Fruit fly (Drosophila melanogaster) whole organism, embryonic: ENCODE data around the gene CG7519.
A peak's percentile ranks its signal among the peaks of the same experiment; 100 is the strongest.

Experiments
- C15 ChIP-seq: fragments of 200-800 bp; sonication (Bioruptor generic); IDR thresholded peaks from 3 replicates; pipeline ENCODE4 v1.3.6; 2022; ENCODE audit warnings: missing biosample characterization, missing genetic modification characterization
- CG10209 ChIP-seq: fragments of 200-800 bp; sonication (Bioruptor generic); optimal IDR thresholded peaks from 3 replicates; lab custom pipeline; 2017; ENCODE audit warnings: missing biosample characterization, mild to moderate bottlenecking, missing genetic modification characterization, missing genetic modification reagents
- CG1024 ChIP-seq: fragments of 200-800 bp; sonication (Bioruptor generic); IDR thresholded peaks from 2 replicates; pipeline ENCODE4 v1.3.6; 2022; ENCODE audit warnings: missing biosample characterization, missing genetic modification characterization
- CG10267 ChIP-seq: fragments of 200-800 bp; sonication (Bioruptor generic); optimal IDR thresholded peaks from 2 replicates; lab custom pipeline; 2018; ENCODE audit warnings: missing biosample characterization, mild to moderate bottlenecking, missing genetic modification characterization, moderate library complexity
- CG10274 ChIP-seq: fragments of 200-800 bp; sonication (Bioruptor generic); optimal IDR thresholded peaks from 3 replicates; lab custom pipeline; 2017; ENCODE audit warnings: missing biosample characterization, mild to moderate bottlenecking, missing genetic modification characterization
- CG10959 ChIP-seq: fragments of 200-800 bp; sonication (Bioruptor generic); IDR thresholded peaks from 2 replicates; pipeline ENCODE4 v1.3.6; 2022; ENCODE audit warnings: missing biosample characterization, missing genetic modification characterization
- CG13424 ChIP-seq: fragments of 200-800 bp; sonication (Bioruptor generic); optimal IDR thresholded peaks from 2 replicates; lab custom pipeline; 2019; ENCODE audit warnings: missing biosample characterization, mild to moderate bottlenecking, missing genetic modification characterization, moderate library complexity
- CG13624 ChIP-seq: fragments of 200-800 bp; sonication (Bioruptor generic); optimal IDR thresholded peaks from 2 replicates; lab custom pipeline; 2016; ENCODE audit warnings: missing biosample characterization, missing genetic modification characterization
- CG13894 ChIP-seq: fragments of 200-800 bp; sonication (Bioruptor generic); optimal IDR thresholded peaks from 3 replicates; lab custom pipeline; 2018; ENCODE audit warnings: missing biosample characterization, mild to moderate bottlenecking, missing genetic modification characterization, moderate library complexity
- CG14014 ChIP-seq: fragments of 200-800 bp; sonication (Bioruptor generic); IDR thresholded peaks from 2 replicates; pipeline ENCODE4 v1.3.6; 2022; ENCODE audit warnings: missing biosample characterization, missing genetic modification characterization
- CG15696 ChIP-seq: fragments of 200-800 bp; sonication (Bioruptor generic); optimal IDR thresholded peaks from 2 replicates; lab custom pipeline; 2019; ENCODE audit warnings: missing biosample characterization, mild to moderate bottlenecking, missing genetic modification characterization, moderate library complexity
- CG16815 ChIP-seq: fragments of 200-800 bp; sonication (Bioruptor generic); optimal IDR thresholded peaks from 3 replicates; lab custom pipeline; 2017; ENCODE audit warnings: missing biosample characterization, mild to moderate bottlenecking, missing genetic modification characterization
- CG17829 ChIP-seq: fragments of 200-800 bp; optimal IDR thresholded peaks from 2 replicates; lab custom pipeline; 2019; ENCODE audit warnings: missing biosample characterization, mild to moderate bottlenecking, missing genetic modification characterization, moderate library complexity
- CG18764 ChIP-seq: fragments of 200-800 bp; sonication (Bioruptor generic); optimal IDR thresholded peaks from 3 replicates; lab custom pipeline; 2016; ENCODE audit warnings: missing biosample characterization, missing genetic modification characterization
- CG3407 ChIP-seq: fragments of 200-800 bp; sonication (Bioruptor generic); optimal IDR thresholded peaks from 2 replicates; lab custom pipeline; 2018; ENCODE audit warnings: missing biosample characterization, mild to moderate bottlenecking, missing genetic modification characterization
- CG3995 ChIP-seq: fragments of 200-800 bp; sonication (Bioruptor generic); optimal IDR thresholded peaks from 3 replicates; lab custom pipeline; 2016; ENCODE audit warnings: missing biosample characterization, missing genetic modification characterization
- CG4282 ChIP-seq: fragments of 200-800 bp; sonication (Bioruptor generic); optimal IDR thresholded peaks from 2 replicates; lab custom pipeline; 2016; ENCODE audit warnings: missing biosample characterization, missing genetic modification characterization
- CG4404 ChIP-seq: fragments of 200-800 bp; sonication (Bioruptor generic); IDR thresholded peaks from 2 replicates; pipeline ENCODE4 v1.3.6; 2022; ENCODE audit warnings: missing biosample characterization, missing genetic modification characterization
- CG6791 ChIP-seq: fragments of 200-800 bp; sonication (Bioruptor generic); IDR thresholded peaks from 3 replicates; pipeline ENCODE4 v1.3.6; 2022; ENCODE audit warnings: missing biosample characterization, missing genetic modification characterization; ENCODE audit not compliant: partially characterized antibody
- CG7357 ChIP-seq: fragments of 200-800 bp; sonication (Bioruptor generic); IDR thresholded peaks from 3 replicates; pipeline ENCODE4 v1.3.6; 2022; ENCODE audit warnings: missing biosample characterization, missing genetic modification characterization
- CG8359 ChIP-seq: fragments of 200-800 bp; sonication (Bioruptor generic); optimal IDR thresholded peaks from 2 replicates; lab custom pipeline; 2017; ENCODE audit warnings: missing biosample characterization, mild to moderate bottlenecking, missing genetic modification characterization, borderline replicate concordance
- CG9727 ChIP-seq: fragments of 200-800 bp; sonication (Bioruptor generic); optimal IDR thresholded peaks from 3 replicates; lab custom pipeline; 2017; ENCODE audit warnings: missing biosample characterization, mild to moderate bottlenecking, missing genetic modification characterization
- Ets65A ChIP-seq: fragments of 200-800 bp; sonication (Bioruptor generic); peaks from one replicate; lab custom pipeline; 2016; ENCODE audit warnings: missing biosample characterization, missing genetic modification characterization
- Fer2 ChIP-seq: fragments of 200-800 bp; sonication (Bioruptor generic); optimal IDR thresholded peaks from 2 replicates; lab custom pipeline; 2018; ENCODE audit warnings: missing biosample characterization, mild to moderate bottlenecking, missing genetic modification characterization, moderate library complexity
- Lhr ChIP-seq: fragments of 200-800 bp; sonication (Bioruptor generic); optimal IDR thresholded peaks from 3 replicates; lab custom pipeline; 2017; ENCODE audit warnings: mild to moderate bottlenecking, missing biosample characterization, missing genetic modification reagents, missing genetic modification characterization
- Myb ChIP-seq: fragments of 200-800 bp; sonication (Bioruptor generic); optimal IDR thresholded peaks from 2 replicates; lab custom pipeline; 2016; ENCODE audit warnings: missing biosample characterization, missing genetic modification characterization
- Oaz ChIP-seq: fragments of 200-800 bp; sonication (Bioruptor generic); IDR thresholded peaks from 2 replicates; pipeline ENCODE4 v1.3.6; 2022; ENCODE audit warnings: missing biosample characterization, missing genetic modification characterization
- Six4 ChIP-seq: fragments of 200-800 bp; sonication (Bioruptor generic); optimal IDR thresholded peaks from 2 replicates; lab custom pipeline; 2016; ENCODE audit warnings: missing biosample characterization, missing genetic modification characterization
- Sox100B ChIP-seq: fragments of 200-800 bp; sonication (Bioruptor generic); optimal IDR thresholded peaks from 3 replicates; lab custom pipeline; 2018; ENCODE audit warnings: missing biosample characterization, mild to moderate bottlenecking, missing genetic modification characterization
- Sry-β ChIP-seq: fragments of 200-800 bp; sonication (Bioruptor generic); optimal IDR thresholded peaks from 2 replicates; lab custom pipeline; 2018; ENCODE audit warnings: missing biosample characterization, mild to moderate bottlenecking, missing genetic modification characterization, moderate library complexity
- Vsx1 ChIP-seq: fragments of 200-800 bp; sonication (Bioruptor generic); optimal IDR thresholded peaks from 2 replicates; lab custom pipeline; 2017; ENCODE audit warnings: missing biosample characterization, mild to moderate bottlenecking, missing genetic modification characterization, missing genetic modification reagents
- ab ChIP-seq: fragments of 200-800 bp; sonication (Bioruptor generic); optimal IDR thresholded peaks from 2 replicates; lab custom pipeline; 2016; ENCODE audit warnings: missing biosample characterization, missing genetic modification characterization
- ac ChIP-seq: fragments of 200-800 bp; sonication (Bioruptor generic); optimal IDR thresholded peaks from 3 replicates; lab custom pipeline; 2017; ENCODE audit warnings: missing biosample characterization, mild to moderate bottlenecking, missing genetic modification characterization
- ap ChIP-seq: fragments of 200-800 bp; sonication (Bioruptor generic); IDR thresholded peaks from 2 replicates; pipeline ENCODE4 v1.3.6; 2022; ENCODE audit warnings: missing biosample characterization, missing genetic modification characterization
- bsh ChIP-seq, 2 experiments: fragments of 200-800 bp; sonication (Bioruptor generic); optimal IDR thresholded peaks; 2 replicates each; lab custom pipeline; 2017 to 2018; ENCODE audit warnings: mild to moderate bottlenecking in 2 of 2, missing biosample characterization in 2 of 2, missing genetic modification characterization in 2 of 2, moderate library complexity in 1 of 2
- dmrt11E ChIP-seq: fragments of 200-800 bp; sonication (Bioruptor generic); optimal IDR thresholded peaks from 3 replicates; lab custom pipeline; 2018; ENCODE audit warnings: missing biosample characterization, mild to moderate bottlenecking, missing genetic modification characterization, moderate library complexity
- fd102C ChIP-seq: fragments of 200-800 bp; sonication (Bioruptor generic); optimal IDR thresholded peaks from 2 replicates; lab custom pipeline; 2018; ENCODE audit warnings: missing biosample characterization, mild to moderate bottlenecking, missing genetic modification characterization, moderate library complexity
- fu2 ChIP-seq: fragments of 200-800 bp; sonication (Bioruptor generic); optimal IDR thresholded peaks from 2 replicates; lab custom pipeline; 2016; ENCODE audit warnings: missing biosample characterization, missing genetic modification characterization
- gcm ChIP-seq: fragments of 200-800 bp; sonication (Bioruptor generic); optimal IDR thresholded peaks from 2 replicates; lab custom pipeline; 2019; ENCODE audit warnings: missing biosample characterization, mild to moderate bottlenecking, missing genetic modification characterization, moderate library complexity
- grau ChIP-seq: fragments of 200-800 bp; optimal IDR thresholded peaks from 3 replicates; lab custom pipeline; 2019; ENCODE audit warnings: missing biosample characterization, mild to moderate bottlenecking, missing genetic modification characterization, moderate library complexity
- gro ChIP-seq: fragments of 200-800 bp; sonication (Bioruptor generic); optimal IDR thresholded peaks from 2 replicates; lab custom pipeline; 2016; ENCODE audit warnings: missing biosample characterization, missing genetic modification characterization
- insv ChIP-seq, 2 experiments: fragments of 200-800 bp; sonication (Bioruptor generic); optimal IDR thresholded peaks; 3 replicates each; lab custom pipeline; 2016 to 2018; ENCODE audit warnings: missing biosample characterization in 2 of 2, missing genetic modification characterization in 2 of 2
- inv ChIP-seq: fragments of 200-800 bp; sonication (Bioruptor generic); IDR thresholded peaks from 2 replicates; pipeline ENCODE4 v1.3.6; 2022; ENCODE audit warnings: missing biosample characterization, missing genetic modification characterization; ENCODE audit not compliant: partially characterized antibody
- luna ChIP-seq: fragments of 200-800 bp; sonication (Bioruptor generic); optimal IDR thresholded peaks from 2 replicates; lab custom pipeline; 2016; ENCODE audit warnings: missing biosample characterization, missing genetic modification characterization
- phol ChIP-seq: fragments of 200-800 bp; sonication (Bioruptor generic); optimal IDR thresholded peaks from 3 replicates; lab custom pipeline; 2018; ENCODE audit warnings: missing biosample characterization, mild to moderate bottlenecking, missing genetic modification characterization, moderate library complexity
- prd ChIP-seq, 3 experiments: fragments of >200 bp in 2 of 3; fragments of 200-800 bp in 1 of 3; sonication (Bioruptor generic) in 1 of 3; optimal IDR thresholded peaks in 2 of 3; IDR thresholded peaks in 1 of 3; 2 replicates in 2 of 3; 3 replicates in 1 of 3; pipeline versions ENCODE4 v1.3.6 to Lab custom; 2017 to 2022; ENCODE audit warnings: missing biosample characterization in 1 of 3, missing genetic modification characterization in 1 of 3
- seq ChIP-seq: fragments of 200-800 bp; sonication (Bioruptor generic); IDR thresholded peaks from 2 replicates; pipeline ENCODE4 v1.3.6; 2022; ENCODE audit warnings: missing biosample characterization, missing genetic modification characterization
- unc-4 ChIP-seq: fragments of 200-800 bp; sonication (Bioruptor generic); IDR thresholded peaks from 2 replicates; pipeline ENCODE4 v1.3.6; 2022; ENCODE audit warnings: missing biosample characterization, missing genetic modification characterization; ENCODE audit not compliant: partially characterized antibody
- usp ChIP-seq: fragments of >200 bp; optimal IDR thresholded peaks from 2 replicates; lab custom pipeline; 2017; ENCODE audit warnings: missing biosample characterization, missing genetic modification characterization
- zen ChIP-seq: fragments of 200-800 bp; sonication (Bioruptor generic); optimal IDR thresholded peaks from 3 replicates; lab custom pipeline; 2018; ENCODE audit warnings: missing biosample characterization, mild to moderate bottlenecking, missing genetic modification characterization, moderate library complexity

CG7519 gene

DNA sequence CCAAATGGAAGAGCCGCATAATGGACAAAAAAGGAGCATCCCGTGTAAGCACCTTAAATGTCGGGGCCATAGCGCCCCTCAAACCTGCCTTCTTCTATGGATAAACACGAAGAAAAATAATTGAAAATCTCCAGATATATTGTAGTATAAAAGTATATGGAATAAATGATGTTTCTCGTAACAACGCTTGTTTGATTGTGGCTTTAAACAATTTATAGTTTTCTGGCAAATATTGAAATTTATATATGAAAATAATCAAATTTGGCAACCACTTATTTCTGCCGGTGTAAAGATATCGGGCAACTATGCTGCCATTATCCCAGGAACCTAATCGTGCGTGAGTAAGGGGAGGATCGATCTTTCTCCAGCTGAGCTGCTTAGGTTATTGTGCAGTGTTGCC is 37.7 kb upstream of the CG7519 start:
- TF ChIP-seq CG4404 (GFP tag; lab: Robert Waterston, UW) (peak; percentile 20; the same call in 1 of the 2 replicates), Fer2 (tag; lab: Kevin White, UChicago) (no peak), CG17829 (tag; lab: Kevin White, UChicago) (peak; percentile 6), CG10209 (GFP tag; lab: Kevin White, UChicago) (no peak), CG14014 (GFP tag; lab: Robert Waterston, UW) (no peak), gcm (no peak), insv (GFP tag; optimal IDR thresholded peaks at IDR 0.05; lab: Kevin White, UChicago) (no peak), luna (GFP tag; lab: Kevin White, UChicago) (no peak), CG1024 (no peak), ab (GFP tag; lab: Kevin White, UChicago) (no peak), Sry-β (GFP tag; lab: Kevin White, UChicago) (no peak), phol (tag; lab: Kevin White, UChicago) (peak; percentile 17), CG10267 (tag; lab: Kevin White, UChicago) (peak; percentile 24), CG7357 (GFP tag; lab: Robert Waterston, UW) (no peak), CG18764 (no peak), CG13894 (tag; lab: Kevin White, UChicago) (no peak), seq (GFP tag; lab: Robert Waterston, UW) (no peak), gro (GFP tag; lab: Kevin White, UChicago) (no peak), grau (tag; lab: Kevin White, UChicago) (no peak), CG13624 (GFP tag; lab: Kevin White, UChicago) (no peak), inv (no peak), CG15696 (tag; lab: Kevin White, UChicago) (peak; percentile 19), Myb (GFP tag; lab: Kevin White, UChicago) (no peak), unc-4 (no peak), dmrt11E (peak; percentile 59), Ets65A (no peak), Lhr (GFP tag; lab: Kevin White, UChicago) (no peak), bsh (GFP tag; optimal IDR thresholded peaks at IDR 0.05; lab: Kevin White, UChicago) (peak in 1 of 2 experiments; percentile 27), CG10959 (GFP tag; lab: Robert Waterston, UW) (no peak), ac (GFP tag; lab: Kevin White, UChicago) (peak; percentile 24), Vsx1 (no peak), fd102C (GFP tag; lab: Kevin White, UChicago) (peak; percentile 50), CG8359 (no peak), zen (tag; lab: Kevin White, UChicago) (peak; percentile 56), CG16815 (peak; percentile 1), ap (no peak), CG9727 (GFP tag; lab: Kevin White, UChicago) (peak; percentile 45), CG3995 (GFP tag; lab: Kevin White, UChicago) (no peak), CG6791 (GFP tag; lab: Robert Waterston, UW) (no peak), fu2 (GFP tag; lab: Kevin White, UChicago) (no peak), C15 (GFP tag; lab: Robert Waterston, UW) (no peak), Oaz (GFP tag; lab: Robert Waterston, UW) (no peak), prd (optimal IDR thresholded peaks at IDR 0.05; lab: Kevin White, UChicago) (no peak), prd (GFP tag; IDR thresholded peaks at IDR 0.05; lab: Robert Waterston, UW) (peak; percentile 48; the same call in 1 of the 3 replicates), Sox100B (GFP tag; lab: Kevin White, UChicago) (no peak), CG10274 (GFP tag; lab: Kevin White, UChicago) (no peak), Six4 (GFP tag; lab: Kevin White, UChicago) (no peak), usp (GFP tag; lab: Kevin White, UChicago) (no peak), CG4282 (GFP tag; lab: Kevin White, UChicago) (no peak), CG3407 (GFP tag; lab: Kevin White, UChicago) (no peak), CG13424 (tag; lab: Kevin White, UChicago) (no peak)
